Fruit fly (Drosophila melanogaster) whole organism, pupa: Measurements from ENCODE around the gene TotE.

Source experiments
- CG10348 ChIP-seq: fragments of 200-800 bp; sonication (Bioruptor generic); IDR thresholded peaks from 2 replicates; pipeline ENCODE4 v1.3.6; 2022; ENCODE audit warnings: missing biosample characterization, missing genetic modification characterization
- CG12605 ChIP-seq: fragments of 200-800 bp; sonication (Bioruptor generic); IDR thresholded peaks from 2 replicates; pipeline ENCODE4 v1.3.6; 2022; ENCODE audit warnings: missing biosample characterization, missing genetic modification characterization
- CG13204 ChIP-seq: fragments of 200-800 bp; sonication (Bioruptor generic); optimal IDR thresholded peaks from 2 replicates; lab custom pipeline; 2018; ENCODE audit warnings: missing biosample characterization, mild to moderate bottlenecking, missing genetic modification characterization, moderate library complexity
- CG14655 ChIP-seq: fragments of 200-800 bp; sonication (Bioruptor generic); optimal IDR thresholded peaks from 3 replicates; lab custom pipeline; 2017; ENCODE audit warnings: mild to moderate bottlenecking, missing biosample characterization, missing genetic modification reagents, missing genetic modification characterization
- CG15710 ChIP-seq: fragments of 200-800 bp; sonication (Bioruptor generic); optimal IDR thresholded peaks from 2 replicates; lab custom pipeline; 2018; ENCODE audit warnings: missing biosample characterization, mild to moderate bottlenecking, missing genetic modification characterization, moderate library complexity
- CG17806 ChIP-seq: fragments of 200-800 bp; sonication (Bioruptor generic); optimal IDR thresholded peaks from 2 replicates; lab custom pipeline; 2018; ENCODE audit warnings: missing biosample characterization, mild to moderate bottlenecking, missing genetic modification characterization, moderate library complexity
- CG32121 ChIP-seq: fragments of 200-800 bp; sonication (Bioruptor generic); IDR thresholded peaks from 2 replicates; pipeline ENCODE4 v1.3.6; 2022; ENCODE audit warnings: missing biosample characterization, missing genetic modification characterization
- CG34367 ChIP-seq: fragments of 200-800 bp; sonication (Bioruptor generic); optimal IDR thresholded peaks from 2 replicates; lab custom pipeline; 2018; ENCODE audit warnings: missing biosample characterization, mild to moderate bottlenecking, missing genetic modification characterization
- CG4496 ChIP-seq: fragments of 200-800 bp; sonication (Bioruptor generic); IDR thresholded peaks from 3 replicates; pipeline ENCODE4 v1.3.6; 2022; ENCODE audit warnings: missing biosample characterization, missing genetic modification characterization
- CG8159 ChIP-seq: fragments of 200-800 bp; sonication (Bioruptor generic); optimal IDR thresholded peaks from 3 replicates; lab custom pipeline; 2018; ENCODE audit warnings: missing biosample characterization, mild to moderate bottlenecking, missing genetic modification characterization, moderate library complexity
- CG8301 ChIP-seq: fragments of 200-800 bp; sonication (Bioruptor generic); optimal IDR thresholded peaks from 2 replicates; lab custom pipeline; 2018; ENCODE audit warnings: missing biosample characterization, mild to moderate bottlenecking, missing genetic modification characterization
- CG9948 ChIP-seq: fragments of 200-800 bp; sonication (Bioruptor generic); optimal IDR thresholded peaks from 2 replicates; lab custom pipeline; 2018; ENCODE audit warnings: missing biosample characterization, mild to moderate bottlenecking, missing genetic modification characterization, moderate library complexity
- D1 ChIP-seq: fragments of 200-800 bp; sonication (Bioruptor generic); optimal IDR thresholded peaks from 2 replicates; lab custom pipeline; 2018; ENCODE audit warnings: missing biosample characterization, mild to moderate bottlenecking, missing genetic modification characterization, moderate library complexity
- EcR ChIP-seq: fragments of 200-800 bp; sonication (Bioruptor generic); optimal IDR thresholded peaks from 3 replicates; lab custom pipeline; 2019; ENCODE audit warnings: missing biosample characterization, missing genetic modification characterization, mild to moderate bottlenecking, moderate library complexity, missing genetic modification reagents
- Ets98B ChIP-seq: fragments of 200-800 bp; sonication (Bioruptor generic); IDR thresholded peaks from 2 replicates; pipeline ENCODE4 v1.3.6; 2022; ENCODE audit warnings: missing biosample characterization, missing genetic modification characterization
- Pif1A ChIP-seq: fragments of 200-800 bp; sonication (Bioruptor generic); optimal IDR thresholded peaks from 3 replicates; lab custom pipeline; 2016; ENCODE audit warnings: missing biosample characterization, missing genetic modification characterization
- Pif1B ChIP-seq: fragments of 200-800 bp; sonication (Bioruptor generic); optimal IDR thresholded peaks from 3 replicates; lab custom pipeline; 2016; ENCODE audit warnings: missing biosample characterization, missing genetic modification characterization
- Snoo ChIP-seq: fragments of 200-800 bp; sonication (Bioruptor generic); optimal IDR thresholded peaks from 3 replicates; lab custom pipeline; 2017; ENCODE audit warnings: missing biosample characterization, mild to moderate bottlenecking, missing genetic modification characterization, inconsistent platforms
- fd96Ca ChIP-seq: fragments of 200-800 bp; sonication (Bioruptor generic); IDR thresholded peaks from 3 replicates; pipeline ENCODE4 v1.3.6; 2022; ENCODE audit warnings: missing biosample characterization, missing genetic modification characterization
- gl ChIP-seq: fragments of 200-800 bp; sonication (Bioruptor generic); optimal IDR thresholded peaks from 2 replicates; lab custom pipeline; 2018; ENCODE audit warnings: missing biosample characterization, mild to moderate bottlenecking, missing genetic modification characterization
- rn ChIP-seq: fragments of 200-800 bp; sonication (Bioruptor generic); IDR thresholded peaks from 2 replicates; pipeline ENCODE4 v1.3.6; 2022; ENCODE audit warnings: missing biosample characterization, missing genetic modification characterization

TotE gene

dm6 chr2L:19895526-19896185 is 17.7 kb downstream of the TotE start:
- TF ChIP-seq CG8301 (tag; lab: Kevin White, UChicago): peak; percentile 74
- TF ChIP-seq EcR (GFP tag; lab: Kevin White, UChicago): no peak
- peak; percentile 32; the same call in 1 of the 2 replicates for TF ChIP-seq Ets98B
- peak; percentile 76 for TF ChIP-seq Pif1A
- TF ChIP-seq CG4496 (GFP tag; lab: Robert Waterston, UW): no peak; the same call in 1 of the 3 replicates
- TF ChIP-seq CG12605 (GFP tag; lab: Robert Waterston, UW): peak; percentile 44; the same call in 1 of the 2 replicates
- TF ChIP-seq CG34367 (tag; lab: Kevin White, UChicago): peak; percentile 76
- peak; percentile 94 for TF ChIP-seq CG14655 (GFP tag; lab: Kevin White, UChicago)
- peak; percentile 42 for TF ChIP-seq CG13204 (GFP tag; lab: Kevin White, UChicago)
- no peak for TF ChIP-seq CG10348 (GFP tag; lab: Robert Waterston, UW)
- no peak for TF ChIP-seq rn (GFP tag; lab: Robert Waterston, UW)
- peak; percentile 75 for TF ChIP-seq Snoo (tag; lab: Kevin White, UChicago)
- TF ChIP-seq CG9948 (tag; lab: Kevin White, UChicago): peak; percentile 87
- TF ChIP-seq CG8159 (tag; lab: Kevin White, UChicago): peak; percentile 91
- peak; percentile 86 for TF ChIP-seq CG15710 (tag; lab: Kevin White, UChicago)
- TF ChIP-seq gl: peak; percentile 26
- peak; percentile 43; the same call in 1 of the 3 replicates for TF ChIP-seq fd96Ca (GFP tag; lab: Robert Waterston, UW)
- TF ChIP-seq CG32121 (GFP tag; lab: Robert Waterston, UW): peak; percentile 31; the same call in 1 of the 2 replicates
- peak; percentile 86 for TF ChIP-seq D1 (tag; lab: Kevin White, UChicago)
- peak; percentile 82 for TF ChIP-seq CG17806 (tag; lab: Kevin White, UChicago)
- peak; percentile 75 for TF ChIP-seq Pif1B
- TF ChIP-seq, all 21 proteins: peak for 17

- no peak for TF ChIP-seq CG8159 (tag; lab: Kevin White, UChicago)
- peak; percentile 10; the same call in 1 of the 2 replicates for TF ChIP-seq CG32121 (GFP tag; lab: Robert Waterston, UW)
- no peak for TF ChIP-seq D1 (tag; lab: Kevin White, UChicago)
- no peak for TF ChIP-seq fd96Ca (GFP tag; lab: Robert Waterston, UW)
- no peak for TF ChIP-seq CG13204 (GFP tag; lab: Kevin White, UChicago)
- TF ChIP-seq gl: no peak
- TF ChIP-seq CG9948 (tag; lab: Kevin White, UChicago): peak; percentile 13
- no peak for TF ChIP-seq Pif1B
- peak; percentile 7 for TF ChIP-seq CG8301 (tag; lab: Kevin White, UChicago)
- peak; percentile 32 for TF ChIP-seq CG17806 (tag; lab: Kevin White, UChicago)
- TF ChIP-seq CG34367 (tag; lab: Kevin White, UChicago): no peak
- TF ChIP-seq, all 21 proteins: peak for 4
Measured at dm6 chr2L:19894826-19895225, 18.5 kb downstream of the TotE start.

dm6 chr2L:19892450-19892849 is 20.9 kb downstream of the TotE start, which contains the start of gene CG10481:
CG10481 (minus strand) TSS chr2L:19892550.
- TF ChIP-seq CG32121 (GFP tag; lab: Robert Waterston, UW) (no peak), CG9948 (tag; lab: Kevin White, UChicago) (no peak), D1 (tag; lab: Kevin White, UChicago) (no peak), fd96Ca (GFP tag; lab: Robert Waterston, UW) (no peak), gl (no peak), CG4496 (GFP tag; lab: Robert Waterston, UW) (no peak), Ets98B (no peak), CG17806 (tag; lab: Kevin White, UChicago) (no peak), rn (GFP tag; lab: Robert Waterston, UW) (no peak), CG12605 (GFP tag; lab: Robert Waterston, UW) (no peak), CG8159 (tag; lab: Kevin White, UChicago) (no peak), CG34367 (tag; lab: Kevin White, UChicago) (no peak), EcR (GFP tag; lab: Kevin White, UChicago) (no peak), CG15710 (tag; lab: Kevin White, UChicago) (no peak), Snoo (tag; lab: Kevin White, UChicago) (no peak), Pif1B (no peak)

- TF ChIP-seq CG34367 (tag; lab: Kevin White, UChicago) (no peak), CG12605 (GFP tag; lab: Robert Waterston, UW) (no peak), CG32121 (GFP tag; lab: Robert Waterston, UW) (no peak), D1 (tag; lab: Kevin White, UChicago) (no peak), fd96Ca (GFP tag; lab: Robert Waterston, UW) (no peak), Snoo (tag; lab: Kevin White, UChicago) (no peak), CG9948 (tag; lab: Kevin White, UChicago) (no peak), CG8301 (tag; lab: Kevin White, UChicago) (no peak), CG15710 (tag; lab: Kevin White, UChicago) (no peak)
Measured at dm6 chr2L:19888347-19888746, 25.0 kb downstream of the TotE start.

dm6 chr2L:19887468-19887867 is 25.8 kb downstream of the TotE start:
- peak; percentile 4 for TF ChIP-seq CG8159 (tag; lab: Kevin White, UChicago)
- no peak for TF ChIP-seq Ets98B
- TF ChIP-seq CG4496 (GFP tag; lab: Robert Waterston, UW): 0 out of 3 replicates have a peak, but pooled peaks have one; percentile 11
- TF ChIP-seq Snoo (tag; lab: Kevin White, UChicago): peak; percentile 32
